Worm (Caenorhabditis elegans) whole organism, L3 larva: ENCODE results near the gene pat-6.
A peak's percentile ranks its signal among the peaks of the same experiment; 100 is the strongest.

ENCODE experiments used
- R02D3.7 ChIP-seq: fragments of 150-350 bp; optimal IDR thresholded peaks from 2 replicates; lab custom pipeline; 2014; ENCODE audit warnings: missing biosample characterization, missing genetic modification characterization
- ZK546.5 ChIP-seq: sonication (generic microtip); optimal IDR thresholded peaks from 2 replicates; lab custom pipeline; 2017; ENCODE audit warnings: missing biosample characterization, missing genetic modification characterization
- ama-1 ChIP-seq: fragments of 150-350 bp; optimal IDR thresholded peaks from 2 replicates; lab custom pipeline; 2018
- ceh-16 ChIP-seq: sonication (generic microtip); optimal IDR thresholded peaks from 2 replicates; lab custom pipeline; 2017; ENCODE audit warnings: missing biosample characterization, missing genetic modification characterization
- ceh-82 ChIP-seq: fragments of 150-350 bp; optimal IDR thresholded peaks from 2 replicates; lab custom pipeline; 2014; ENCODE audit warnings: missing biosample characterization, missing genetic modification characterization
- egl-27 ChIP-seq: sonication (generic microtip); optimal IDR thresholded peaks from 4 replicates; lab custom pipeline; 2017; ENCODE audit warnings: missing biosample characterization, missing genetic modification reagents, missing genetic modification characterization
- egl-5 ChIP-seq: fragments of 150-350 bp; optimal IDR thresholded peaks from 2 replicates; lab custom pipeline; 2017; ENCODE audit warnings: missing biosample characterization, missing genetic modification reagents, missing genetic modification characterization, inconsistent platforms
- elt-1 ChIP-seq: fragments of 150-350 bp; optimal IDR thresholded peaks from 2 replicates; lab custom pipeline; 2014; ENCODE audit warnings: missing biosample characterization, missing genetic modification characterization
- elt-2 ChIP-seq: sonication (generic microtip); optimal IDR thresholded peaks from 2 replicates; lab custom pipeline; 2016; ENCODE audit warnings: missing genetic modification reagents, mild to moderate bottlenecking, missing genetic modification characterization, missing compliant biosample characterization
- elt-3 ChIP-seq, 3 experiments: fragments of 150-350 bp in 1 of 3; sonication (generic microtip) in 2 of 3; optimal IDR thresholded peaks; 2 replicates in 2 of 3; 4 replicates in 1 of 3; lab custom pipeline; 2014 to 2017; ENCODE audit warnings: missing biosample characterization in 3 of 3, missing genetic modification characterization in 3 of 3
- eor-1 ChIP-seq, 2 experiments: fragments of 150-350 bp; optimal IDR thresholded peaks; 2 replicates each; lab custom pipeline; 2014 to 2018; ENCODE audit warnings: missing biosample characterization in 2 of 2, missing genetic modification characterization in 2 of 2
- fkh-10 ChIP-seq: sonication (generic microtip); optimal IDR thresholded peaks from 2 replicates; lab custom pipeline; 2017; ENCODE audit warnings: missing biosample characterization, missing genetic modification reagents, missing genetic modification characterization
- fkh-2 ChIP-seq: fragments of 150-350 bp; optimal IDR thresholded peaks from 2 replicates; lab custom pipeline; 2014; ENCODE audit warnings: missing biosample characterization, missing genetic modification reagents, missing genetic modification characterization
- fos-1 ChIP-seq: fragments of 150-350 bp; optimal IDR thresholded peaks from 2 replicates; lab custom pipeline; 2014; ENCODE audit warnings: missing biosample characterization, missing genetic modification characterization
- hmg-11 ChIP-seq: sonication (generic microtip); optimal IDR thresholded peaks from 2 replicates; lab custom pipeline; 2016; ENCODE audit warnings: missing genetic modification characterization, missing compliant biosample characterization
- jun-1 ChIP-seq: fragments of 150-350 bp; optimal IDR thresholded peaks from 2 replicates; lab custom pipeline; 2014; ENCODE audit warnings: missing biosample characterization, missing genetic modification reagents, missing genetic modification characterization
- mml-1 ChIP-seq: fragments of 150-350 bp; sonication (generic microtip); optimal IDR thresholded peaks from 3 replicates; lab custom pipeline; 2014; ENCODE audit warnings: missing biosample characterization, missing genetic modification characterization
- nfya-1 ChIP-seq: sonication (generic microtip); optimal IDR thresholded peaks from 2 replicates; lab custom pipeline; 2017; ENCODE audit warnings: missing genetic modification characterization, mild to moderate bottlenecking, missing compliant biosample characterization, antibody characterized with exemption, moderate library complexity; ENCODE audit not compliant: insufficient read depth
- nhr-11 ChIP-seq: fragments of 150-350 bp; optimal IDR thresholded peaks from 2 replicates; lab custom pipeline; 2014; ENCODE audit warnings: missing biosample characterization, missing genetic modification characterization
- nhr-12 ChIP-seq: fragments of 150-350 bp; optimal IDR thresholded peaks from 2 replicates; lab custom pipeline; 2014; ENCODE audit warnings: missing biosample characterization, missing genetic modification characterization
- nhr-23 ChIP-seq: fragments of 150-350 bp; optimal IDR thresholded peaks from 2 replicates; lab custom pipeline; 2014; ENCODE audit warnings: missing biosample characterization, missing genetic modification reagents, missing genetic modification characterization
- nhr-237 ChIP-seq: fragments of 150-350 bp; optimal IDR thresholded peaks from 2 replicates; lab custom pipeline; 2014; ENCODE audit warnings: missing biosample characterization, missing genetic modification characterization
- nhr-28 ChIP-seq: fragments of 150-350 bp; optimal IDR thresholded peaks from 2 replicates; lab custom pipeline; 2014; ENCODE audit warnings: missing biosample characterization, missing genetic modification characterization
- nhr-43 ChIP-seq: sonication (generic microtip); optimal IDR thresholded peaks from 2 replicates; lab custom pipeline; 2016; ENCODE audit warnings: mild to moderate bottlenecking, missing genetic modification characterization, missing compliant biosample characterization; ENCODE audit not compliant: poor library complexity, severe bottlenecking
- nhr-67 ChIP-seq: fragments of 150-350 bp; optimal IDR thresholded peaks from 2 replicates; lab custom pipeline; 2014; ENCODE audit warnings: missing biosample characterization, missing genetic modification characterization
- nhr-77 ChIP-seq: fragments of 150-350 bp; optimal IDR thresholded peaks from 2 replicates; lab custom pipeline; 2014; ENCODE audit warnings: missing biosample characterization, missing genetic modification characterization
- pha-4 ChIP-seq: fragments of 150-350 bp; optimal IDR thresholded peaks from 2 replicates; lab custom pipeline; 2014; ENCODE audit warnings: missing biosample characterization, missing genetic modification reagents, missing genetic modification characterization
- pqm-1 ChIP-seq: fragments of 150-350 bp; optimal IDR thresholded peaks from 2 replicates; lab custom pipeline; 2017; ENCODE audit warnings: missing biosample characterization, missing genetic modification characterization, inconsistent platforms
- skn-1 ChIP-seq: fragments of 150-350 bp; optimal IDR thresholded peaks from 2 replicates; lab custom pipeline; 2014; ENCODE audit warnings: missing biosample characterization, missing genetic modification characterization
- unc-39 ChIP-seq: sonication (generic microtip); optimal IDR thresholded peaks from 4 replicates; lab custom pipeline; 2017; ENCODE audit warnings: missing biosample characterization, missing genetic modification characterization
- unc-62 ChIP-seq: fragments of 150-350 bp; sonication (generic microtip); optimal IDR thresholded peaks from 4 replicates; lab custom pipeline; 2014; ENCODE audit warnings: missing biosample characterization, missing genetic modification reagents, missing genetic modification characterization
- zag-1 ChIP-seq: fragments of 150-350 bp; optimal IDR thresholded peaks from 2 replicates; lab custom pipeline; 2014; ENCODE audit warnings: missing biosample characterization, missing genetic modification characterization
- ztf-11 ChIP-seq: fragments of 150-350 bp; optimal IDR thresholded peaks from 2 replicates; lab custom pipeline; 2014; ENCODE audit warnings: missing biosample characterization, missing genetic modification characterization
- ztf-4 ChIP-seq: fragments of 150-350 bp; optimal IDR thresholded peaks from 2 replicates; lab custom pipeline; 2014; ENCODE audit warnings: missing biosample characterization, missing genetic modification characterization

The pat-6 gene

DNA sequence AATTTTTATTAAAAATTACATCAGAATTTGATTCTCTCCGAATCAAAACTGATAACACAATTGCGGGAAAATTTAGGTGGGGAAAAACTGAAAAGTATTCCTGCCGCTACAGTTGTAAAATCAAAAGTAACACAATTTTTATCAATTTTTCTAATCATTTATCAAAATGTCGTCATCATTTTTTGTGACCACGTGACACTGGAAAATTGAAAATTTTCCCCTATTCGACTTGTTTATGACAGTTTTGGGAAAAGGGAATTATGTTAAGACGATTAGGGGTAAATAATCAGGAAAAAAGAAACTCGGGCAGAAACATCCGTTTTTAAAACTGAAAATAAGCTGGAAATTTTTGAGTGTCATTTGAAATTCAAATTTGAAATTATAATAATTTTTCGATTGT lies 32.8 kb upstream of the pat-6 start (continued):
- TF ChIP-seq mml-1 (tag; lab: Kevin White, UChicago) (no peak), pqm-1 (tag; lab: Kevin White, UChicago) (peak; percentile 91), elt-1 (tag; lab: Kevin White, UChicago) (no peak), ztf-11 (tag; lab: Kevin White, UChicago) (no peak)
- TF ChIP-seq, all 47 proteins: peak for 5

DNA sequence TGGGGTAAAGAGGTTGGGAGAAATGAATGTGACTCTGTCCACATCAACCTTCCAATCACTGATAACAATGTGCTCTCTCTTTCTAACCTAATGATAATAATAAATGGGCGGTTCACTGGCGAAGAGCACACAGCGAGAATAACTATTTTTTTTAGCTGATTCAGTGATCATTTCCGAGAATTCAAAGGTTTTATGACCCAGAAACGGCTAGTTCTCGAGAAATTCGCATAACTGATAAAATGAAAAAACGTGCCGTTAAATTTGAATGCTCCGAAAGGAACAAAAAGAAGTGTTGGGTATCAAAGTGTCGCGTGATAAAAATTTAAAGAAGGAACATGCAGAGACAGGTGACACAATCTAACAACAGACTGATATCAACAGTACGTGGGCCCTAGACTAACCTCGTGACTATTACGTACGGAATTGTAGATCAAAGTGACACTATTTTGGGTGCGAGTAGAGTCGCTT lies 31.7 kb upstream of the pat-6 start:
- no peak for TF ChIP-seq egl-5 (tag; lab: Kevin White, UChicago)
- no peak for TF ChIP-seq ztf-4 (tag; lab: Kevin White, UChicago)
- TF ChIP-seq fos-1: no peak
- TF ChIP-seq elt-2 (tag; lab: Kevin White, UChicago): peak; percentile 96
- TF ChIP-seq unc-62 (GFP tag; lab: Kevin White, UChicago): no peak
- TF ChIP-seq ceh-82 (tag; lab: Kevin White, UChicago): no peak
- no peak for TF ChIP-seq fkh-10
- TF ChIP-seq ceh-16: no peak
- TF ChIP-seq fkh-2 (tag; lab: Kevin White, UChicago): no peak
- no peak for TF ChIP-seq R02D3.7 (tag; lab: Kevin White, UChicago)
- peak; percentile 59 for TF ChIP-seq pha-4 (tag; lab: Kevin White, UChicago)
- no peak for TF ChIP-seq elt-3 (tag; optimal IDR thresholded peaks at IDR 0.05; lab: Kevin White, UChicago)
- no peak for TF ChIP-seq hmg-11 (tag; lab: Kevin White, UChicago)
- TF ChIP-seq nhr-11: no peak
- TF ChIP-seq skn-1: peak; percentile 40
- TF ChIP-seq ZK546.5: no peak
- no peak for TF ChIP-seq nhr-28 (tag; lab: Kevin White, UChicago)
- TF ChIP-seq jun-1 (tag; lab: Kevin White, UChicago): peak; percentile 70
- TF ChIP-seq nhr-43: no peak
- no peak for TF ChIP-seq nhr-23 (tag; lab: Kevin White, UChicago)
- no peak for TF ChIP-seq eor-1 (tag; optimal IDR thresholded peaks at IDR 0.05; lab: Kevin White, UChicago)
- peak; percentile 79 for TF ChIP-seq pqm-1 (tag; lab: Kevin White, UChicago)
- no peak for TF ChIP-seq zag-1

DNA sequence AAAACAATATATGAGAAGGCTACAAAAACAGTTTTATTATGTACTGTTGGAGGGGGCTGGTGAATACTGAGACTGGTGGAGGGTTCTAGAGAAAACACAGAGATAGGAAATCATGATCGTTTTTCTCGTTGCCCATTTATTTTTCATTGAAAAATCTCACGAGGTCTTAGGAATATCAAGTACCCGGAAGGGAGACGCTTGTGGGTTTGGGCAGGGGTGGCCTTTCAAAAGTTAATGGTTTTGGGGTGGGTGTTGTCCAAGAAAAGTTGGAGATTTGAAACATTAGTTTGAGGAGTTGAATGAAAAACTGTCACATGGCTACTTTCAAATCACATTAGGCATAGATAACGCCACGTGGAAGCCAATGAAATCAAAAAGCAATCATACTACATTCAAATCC lies 30.7 kb upstream of the pat-6 start:
- no peak for TF ChIP-seq nhr-12
- TF ChIP-seq nhr-43: peak; percentile 8
- TF ChIP-seq ceh-82 (tag; lab: Kevin White, UChicago): no peak
- TF ChIP-seq ama-1 (lab: Kevin White, UChicago): peak; percentile 27
- peak; percentile 38 for TF ChIP-seq jun-1 (tag; lab: Kevin White, UChicago)
- TF ChIP-seq nfya-1 (tag; lab: Kevin White, UChicago): peak; percentile 13
- no peak for TF ChIP-seq nhr-77 (tag; lab: Kevin White, UChicago)
- no peak for TF ChIP-seq egl-27 (tag; lab: Kevin White, UChicago)
- peak; percentile 15 for TF ChIP-seq pha-4 (tag; lab: Kevin White, UChicago)
- no peak for TF ChIP-seq ZK546.5

DNA sequence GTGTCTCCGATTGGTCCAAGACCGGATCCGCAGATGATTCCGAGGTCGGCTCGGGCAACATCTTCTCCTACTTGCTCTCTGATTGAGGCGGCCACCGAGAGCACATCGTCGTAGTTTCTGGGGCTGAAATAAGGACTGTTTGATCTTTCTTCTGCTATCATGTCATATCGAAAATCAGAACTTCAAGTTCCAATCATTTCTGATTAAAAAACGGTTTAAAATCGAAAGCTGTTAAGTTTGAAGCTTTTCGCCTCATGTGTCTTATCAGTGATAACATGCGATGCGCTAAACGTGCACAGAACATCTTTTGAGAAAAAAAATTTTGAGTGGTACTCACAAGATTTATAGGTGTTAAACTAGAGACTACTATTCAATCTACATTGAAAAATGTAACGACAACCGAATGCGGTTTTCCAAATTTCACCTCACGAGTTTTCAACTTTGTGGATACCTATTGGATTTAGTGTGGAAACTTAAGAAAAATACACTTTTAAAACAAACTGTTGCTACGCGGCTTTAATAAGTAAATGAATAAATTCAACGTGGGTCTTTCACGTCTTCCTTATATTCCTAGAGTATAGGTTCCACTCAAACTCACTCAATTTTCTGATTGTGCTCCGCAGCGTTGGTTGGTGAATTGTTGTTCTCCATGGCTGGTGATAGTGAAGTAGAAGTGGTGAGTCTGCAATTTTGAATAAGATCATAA lies 30.1 kb upstream of the pat-6 start:
- TF ChIP-seq unc-62 (GFP tag; lab: Kevin White, UChicago): no peak
- TF ChIP-seq nhr-77 (tag; lab: Kevin White, UChicago): no peak
- no peak for TF ChIP-seq hmg-11 (tag; lab: Kevin White, UChicago)
- TF ChIP-seq nhr-67: no peak
- peak; percentile 54 for TF ChIP-seq elt-2 (tag; lab: Kevin White, UChicago)
- TF ChIP-seq unc-39 (tag; lab: Kevin White, UChicago): no peak
- TF ChIP-seq nhr-237 (tag; lab: Kevin White, UChicago): no peak
- TF ChIP-seq pqm-1 (tag; lab: Kevin White, UChicago): peak; percentile 8
- TF ChIP-seq ztf-11 (tag; lab: Kevin White, UChicago): no peak
- no peak for TF ChIP-seq fos-1
